Worm (Caenorhabditis elegans): ENCODE measurements around the gene ZK593.2.

ce11 chrIV:10868629-10869251, 44.4 kb upstream of the ZK593.2 start, which contains the start of gene F13E9.11:
- TF ChIP-seq lin-13 (tag; optimal IDR thresholded peaks at IDR 0.05) (no peak), blmp-1 (tag; optimal IDR thresholded peaks at IDR 0.05) (no peak), sem-2 (GFP tag; optimal IDR thresholded peaks at IDR 0.05) (no peak), lsy-2 (tag; optimal IDR thresholded peaks at IDR 0.05) (no peak), flh-1 (GFP tag; optimal IDR thresholded peaks at IDR 0.05) (no peak), ceh-39 (tag; optimal IDR thresholded peaks at IDR 0.05) (no peak), mep-1 (tag; optimal IDR thresholded peaks at IDR 0.05) (peak; percentile 43), unc-62 (GFP tag; optimal IDR thresholded peaks at IDR 0.05) (no peak), mab-5 (tag; optimal IDR thresholded peaks at IDR 0.05) (no peak)
